Worm (Caenorhabditis elegans) whole organism, mixed stage, embryonic: ENCODE results near the gene F20D6.9.

Source experiments
- M03D4.4 ChIP-seq: sonication (generic microtip); optimal IDR thresholded peaks from 2 replicates; lab custom pipeline; 2017; ENCODE audit warnings: mild to moderate bottlenecking, missing genetic modification characterization, missing compliant biosample characterization
- ceh-43 ChIP-seq: fragments of 200-800 bp; sonication (Bioruptor generic); optimal IDR thresholded peaks from 2 replicates; lab custom pipeline; 2018; ENCODE audit warnings: mild to moderate bottlenecking, missing genetic modification characterization, moderate library complexity, missing compliant biosample characterization
- ceh-83 ChIP-seq: fragments of 200-800 bp; sonication (Bioruptor generic); optimal IDR thresholded peaks from 2 replicates; lab custom pipeline; 2018; ENCODE audit warnings: mild to moderate bottlenecking, missing genetic modification characterization, missing compliant biosample characterization
- ces-1 ChIP-seq: fragments of 150-350 bp; optimal IDR thresholded peaks from 2 replicates; lab custom pipeline; 2014; ENCODE audit warnings: missing biosample characterization, missing genetic modification reagents, missing genetic modification characterization
- cnd-1 ChIP-seq: fragments of 200-800 bp; sonication (Bioruptor generic); optimal IDR thresholded peaks from 2 replicates; lab custom pipeline; 2018; ENCODE audit warnings: mild to moderate bottlenecking, missing genetic modification characterization, missing compliant biosample characterization
- drap-1 ChIP-seq: fragments of 200-800 bp; sonication (Bioruptor generic); optimal IDR thresholded peaks from 3 replicates; lab custom pipeline; 2018; ENCODE audit warnings: mild to moderate bottlenecking, missing genetic modification characterization, missing compliant biosample characterization
- elt-1 ChIP-seq: sonication (generic microtip); optimal IDR thresholded peaks from 2 replicates; lab custom pipeline; 2017; ENCODE audit warnings: missing genetic modification characterization, mild to moderate bottlenecking, missing compliant biosample characterization, antibody characterized with exemption, moderate library complexity, borderline replicate concordance; ENCODE audit not compliant: insufficient read depth
- elt-3 ChIP-seq: fragments of 150-350 bp; optimal IDR thresholded peaks from 2 replicates; lab custom pipeline; 2014; ENCODE audit warnings: missing biosample characterization, missing genetic modification characterization
- hlh-1 ChIP-seq: fragments of 150-350 bp; optimal IDR thresholded peaks from 2 replicates; lab custom pipeline; 2014; ENCODE audit warnings: missing biosample characterization, missing genetic modification reagents, missing genetic modification characterization
- lin-32 ChIP-seq: fragments of 200-800 bp; sonication (Bioruptor generic); optimal IDR thresholded peaks from 2 replicates; lab custom pipeline; 2018; ENCODE audit warnings: mild to moderate bottlenecking, missing genetic modification characterization, missing compliant biosample characterization
- lsy-2 ChIP-seq: fragments of 150-350 bp; optimal IDR thresholded peaks from 2 replicates; lab custom pipeline; 2014; ENCODE audit warnings: missing biosample characterization, missing genetic modification characterization
- mab-5 ChIP-seq: fragments of 150-350 bp; optimal IDR thresholded peaks from 2 replicates; lab custom pipeline; 2014; ENCODE audit warnings: missing biosample characterization, missing genetic modification characterization
- mep-1 ChIP-seq: fragments of 150-350 bp; optimal IDR thresholded peaks from 2 replicates; lab custom pipeline; 2017; ENCODE audit warnings: missing biosample characterization, missing genetic modification reagents, missing genetic modification characterization, inconsistent platforms
- mls-2 ChIP-seq: sonication (generic microtip); optimal IDR thresholded peaks from 2 replicates; lab custom pipeline; 2016; ENCODE audit warnings: mild to moderate bottlenecking, missing genetic modification characterization, moderate library complexity, missing compliant biosample characterization
- nhr-12 ChIP-seq: fragments of 150-350 bp; optimal IDR thresholded peaks from 2 replicates; lab custom pipeline; 2014; ENCODE audit warnings: missing biosample characterization, missing genetic modification characterization
- nhr-2 ChIP-seq: fragments of 150-350 bp; optimal IDR thresholded peaks from 2 replicates; lab custom pipeline; 2014; ENCODE audit warnings: missing biosample characterization, missing genetic modification characterization
- nhr-237 ChIP-seq: fragments of 150-350 bp; optimal IDR thresholded peaks from 2 replicates; lab custom pipeline; 2014; ENCODE audit warnings: missing biosample characterization, missing genetic modification characterization
- nhr-28 ChIP-seq: fragments of 150-350 bp; optimal IDR thresholded peaks from 2 replicates; lab custom pipeline; 2014; ENCODE audit warnings: missing biosample characterization, missing genetic modification characterization
- nhr-76 ChIP-seq: sonication (generic microtip); optimal IDR thresholded peaks from 2 replicates; lab custom pipeline; 2017; ENCODE audit warnings: missing biosample characterization, missing genetic modification characterization
- pha-4 ChIP-seq: fragments of 150-350 bp; optimal IDR thresholded peaks from 2 replicates; lab custom pipeline; 2018; ENCODE audit warnings: missing biosample characterization, missing genetic modification reagents, missing genetic modification characterization
- sem-2 ChIP-seq: fragments of 200-800 bp; sonication (Bioruptor generic); optimal IDR thresholded peaks from 2 replicates; lab custom pipeline; 2018; ENCODE audit warnings: mild to moderate bottlenecking, missing genetic modification characterization, missing compliant biosample characterization
- snpc-4 ChIP-seq: fragments of 150-350 bp; optimal IDR thresholded peaks from 2 replicates; lab custom pipeline; 2014; ENCODE audit warnings: missing biosample characterization, missing genetic modification characterization
- sptf-1 ChIP-seq: sonication (generic microtip); optimal IDR thresholded peaks from 2 replicates; lab custom pipeline; 2017; ENCODE audit warnings: mild to moderate bottlenecking, missing genetic modification characterization, moderate library complexity, missing compliant biosample characterization
- tbx-8 ChIP-seq: fragments of 200-800 bp; sonication (Bioruptor generic); optimal IDR thresholded peaks from 2 replicates; lab custom pipeline; 2018; ENCODE audit warnings: mild to moderate bottlenecking, missing genetic modification characterization, moderate library complexity, missing compliant biosample characterization
- unc-120 ChIP-seq: sonication (generic microtip); optimal IDR thresholded peaks from 2 replicates; lab custom pipeline; 2017; ENCODE audit warnings: missing genetic modification characterization, missing compliant biosample characterization; ENCODE audit not compliant: poor library complexity, severe bottlenecking
- unc-39 ChIP-seq: fragments of 150-350 bp; optimal IDR thresholded peaks from 2 replicates; lab custom pipeline; 2014; ENCODE audit warnings: missing biosample characterization, missing genetic modification characterization
- unc-62 ChIP-seq: fragments of 150-350 bp; optimal IDR thresholded peaks from 2 replicates; lab custom pipeline; 2014; ENCODE audit warnings: missing biosample characterization, missing genetic modification reagents, missing genetic modification characterization
- zip-8 ChIP-seq: fragments of 150-350 bp; optimal IDR thresholded peaks from 2 replicates; lab custom pipeline; 2014; ENCODE audit warnings: missing biosample characterization, missing genetic modification characterization

Gene F20D6.9

DNA sequence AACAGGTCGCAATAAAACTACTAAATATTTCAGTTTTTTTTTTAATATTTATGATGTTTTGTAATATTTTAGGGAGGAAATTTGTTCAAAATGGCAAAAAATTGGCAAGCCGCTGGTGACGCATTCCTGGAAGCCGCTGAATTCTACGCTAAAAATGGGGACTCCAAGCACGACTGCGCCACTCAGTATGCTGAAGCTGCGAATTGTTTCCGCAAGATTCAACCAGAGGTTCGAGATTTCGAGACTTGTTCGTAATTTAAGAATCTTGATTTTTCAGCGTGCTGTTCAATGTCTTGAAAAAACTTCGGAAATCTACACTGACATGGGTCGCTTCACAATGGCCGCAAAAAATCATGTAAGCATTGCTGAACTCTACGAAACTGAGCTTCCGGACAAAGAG is 45.6 kb downstream of the F20D6.9 start:
- TF ChIP-seq sem-2 (GFP tag; lab: Kevin White, UChicago), result no peak
- no peak for TF ChIP-seq mab-5 (tag; lab: Kevin White, UChicago)
- no peak for TF ChIP-seq nhr-28 (tag; lab: Kevin White, UChicago)

DNA sequence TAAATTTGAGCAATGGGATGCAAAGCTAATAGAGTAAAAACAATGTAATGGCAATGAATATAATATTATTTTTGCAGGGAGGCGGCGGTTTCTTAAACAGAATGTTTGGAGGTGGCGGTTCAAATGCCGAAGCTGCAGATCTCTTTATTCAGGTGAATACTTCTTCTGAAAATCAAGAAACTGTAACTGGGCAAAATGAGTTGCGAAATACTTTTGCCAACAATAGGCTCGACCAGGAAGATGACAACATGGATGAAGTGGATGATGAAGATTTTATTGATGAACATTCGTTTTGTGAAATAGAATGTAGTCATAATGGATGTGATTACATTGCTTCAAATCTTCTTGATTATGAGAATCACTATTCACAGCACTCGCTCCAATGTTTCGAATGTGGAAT is 46.4 kb downstream of the F20D6.9 start:
- TF ChIP-seq sptf-1 (no peak), lin-32 (no peak), zip-8 (tag; lab: Kevin White, UChicago) (no peak), ceh-43 (GFP tag; lab: Kevin White, UChicago) (no peak), unc-120 (no peak), ceh-83 (GFP tag; lab: Kevin White, UChicago) (no peak), nhr-237 (no peak), hlh-1 (tag; lab: Kevin White, UChicago) (no peak), elt-3 (tag; lab: Kevin White, UChicago) (no peak), drap-1 (no peak), unc-62 (GFP tag; lab: Kevin White, UChicago) (no peak), mab-5 (tag; lab: Kevin White, UChicago) (no peak)

DNA sequence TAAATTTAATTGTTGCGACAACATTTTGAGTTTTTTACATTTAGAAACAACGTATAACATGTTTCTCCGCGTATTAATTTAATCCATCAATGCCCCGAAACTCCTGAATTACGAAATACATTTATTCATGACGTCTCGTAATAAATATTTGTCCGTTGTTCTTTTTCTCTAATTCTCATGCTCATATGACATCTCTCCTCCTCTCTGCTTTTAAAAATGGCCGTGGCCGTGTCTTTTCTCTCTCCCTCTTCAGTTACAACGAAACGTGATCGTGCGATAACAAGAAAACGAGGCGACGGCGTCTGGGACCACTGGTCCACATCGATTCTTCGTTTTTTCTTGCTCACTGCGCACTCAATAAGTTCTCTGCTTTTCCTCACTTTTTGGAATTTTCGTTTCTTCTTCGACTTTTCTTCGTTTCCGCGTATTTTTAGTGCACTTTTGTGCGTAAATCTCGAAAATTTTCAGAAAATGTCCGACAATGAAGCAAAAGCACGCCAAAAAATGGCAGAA is 47.0 kb downstream of the F20D6.9 start, which contains the start of gene snap-1:
TSS of gene snap-1 (plus strand) at position 463 of the 513 bp plus-strand sequence.
- peak; percentile 21 for TF ChIP-seq pha-4
- TF ChIP-seq nhr-237, result no peak
- no peak for TF ChIP-seq ceh-83 (GFP tag; lab: Kevin White, UChicago)
- no peak for TF ChIP-seq hlh-1 (tag; lab: Kevin White, UChicago)
- no peak for TF ChIP-seq zip-8 (tag; lab: Kevin White, UChicago)
- TF ChIP-seq lsy-2 (tag; lab: Kevin White, UChicago), result no peak
- no peak for TF ChIP-seq lin-32
- no peak for TF ChIP-seq elt-1
- no peak for TF ChIP-seq nhr-12 (tag; lab: Kevin White, UChicago)
- TF ChIP-seq mep-1 (tag; lab: Kevin White, UChicago), result peak; percentile 58
- no peak for TF ChIP-seq cnd-1 (tag; lab: Kevin White, UChicago)
- TF ChIP-seq nhr-76 (tag; lab: Kevin White, UChicago), result no peak
- TF ChIP-seq sptf-1, result no peak
- peak; percentile 52 for TF ChIP-seq ces-1
- no peak for TF ChIP-seq M03D4.4

DNA sequence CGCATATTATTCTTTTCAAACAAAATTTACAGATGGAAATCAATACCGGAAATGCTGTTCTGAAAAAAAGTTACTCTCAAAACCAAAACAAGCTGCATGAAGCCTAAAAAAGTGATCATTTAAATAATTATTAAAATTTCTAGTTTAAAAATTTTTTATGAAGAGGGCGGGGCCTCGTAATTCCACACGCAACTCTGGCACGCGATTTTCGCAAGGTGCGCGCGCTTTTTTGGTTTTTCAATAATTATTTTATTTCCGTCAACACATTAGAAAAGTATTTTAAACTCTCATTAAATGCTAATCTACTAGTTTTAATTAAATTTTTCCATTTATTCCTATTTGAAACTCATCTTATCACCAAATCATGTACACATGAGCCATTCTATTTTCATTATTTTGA is 47.5 kb downstream of the F20D6.9 start:
- TF ChIP-seq ceh-43 (GFP tag; lab: Kevin White, UChicago) (peak; percentile 47), mab-5 (tag; lab: Kevin White, UChicago) (no peak)

DNA sequence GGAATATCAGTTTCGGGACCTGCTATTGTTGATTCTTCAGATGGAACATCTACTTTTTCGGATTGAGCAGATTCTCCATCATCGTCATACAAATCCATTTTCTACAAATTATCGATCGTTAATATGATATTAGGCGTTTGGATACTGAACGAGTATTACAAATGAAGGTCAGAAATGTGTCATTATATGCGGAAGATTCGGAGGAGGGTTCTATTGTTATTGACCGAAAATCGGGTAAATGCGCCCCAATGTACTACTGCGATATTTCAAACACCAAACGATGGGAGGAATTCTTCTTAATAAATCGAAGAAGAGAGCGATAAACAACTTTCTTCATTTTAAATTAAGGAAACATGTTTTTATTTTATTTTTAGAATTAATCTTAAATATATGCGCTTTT is 48.0 kb downstream of the F20D6.9 start, which contains the start of gene spr-1:
TSS of gene spr-1 (minus strand) at position 101 of the 400 bp plus-strand sequence.
- no peak for TF ChIP-seq ces-1
- no peak for TF ChIP-seq hlh-1 (tag; lab: Kevin White, UChicago)
- TF ChIP-seq mab-5 (tag; lab: Kevin White, UChicago), result no peak
- no peak for TF ChIP-seq tbx-8 (GFP tag; lab: Kevin White, UChicago)
- no peak for TF ChIP-seq mls-2 (tag; lab: Kevin White, UChicago)
- no peak for TF ChIP-seq unc-39 (tag; lab: Kevin White, UChicago)
- no peak for TF ChIP-seq nhr-2 (tag; lab: Kevin White, UChicago)
- no peak for TF ChIP-seq cnd-1 (tag; lab: Kevin White, UChicago)
- no peak for TF ChIP-seq lsy-2 (tag; lab: Kevin White, UChicago)
- TF ChIP-seq snpc-4 (tag; lab: Kevin White, UChicago), result no peak
- TF ChIP-seq ceh-83 (GFP tag; lab: Kevin White, UChicago), result no peak
